Worm (Caenorhabditis elegans): ENCODE measurements around the gene Y46G5A.23.

The Y46G5A.23 gene

DNA sequence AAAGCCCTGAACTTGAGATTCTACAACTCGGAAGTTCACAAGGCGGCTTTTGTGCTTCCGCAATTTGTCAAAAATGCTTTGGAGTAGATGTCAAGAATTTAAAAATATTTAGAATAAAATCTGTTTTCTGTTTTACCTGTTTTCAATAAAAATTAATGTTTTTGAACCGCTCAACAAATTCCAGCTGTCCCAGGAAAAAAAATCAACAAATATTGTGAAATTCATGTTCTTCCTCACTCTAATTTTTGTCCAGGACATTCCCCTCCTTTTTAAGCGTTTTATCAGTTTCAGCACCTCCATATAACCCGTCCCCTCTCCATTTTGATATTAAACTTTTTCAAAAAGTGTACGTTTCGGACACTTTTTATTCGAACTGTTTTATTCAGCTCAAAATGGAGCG is 18.1 kb downstream of the Y46G5A.23 start, which contains the start of gene Y46G5A.20:
Gene Y46G5A.20 (plus strand): TSS at position 301 of the 400 bp plus-strand sequence.
- TF ChIP-seq B0310.2 (tag; optimal IDR thresholded peaks at IDR 0.05) (no peak), scrt-1 (GFP tag; IDR thresholded peaks at IDR 0.05) (no peak), tbx-37 (GFP tag; conservative IDR thresholded peaks at IDR 0.05) (no peak), hnd-1 (tag; optimal IDR thresholded peaks at IDR 0.05) (no peak), aly-1 (tag; optimal IDR thresholded peaks at IDR 0.05) (no peak), hmbx-1 (tag; optimal IDR thresholded peaks at IDR 0.05) (no peak), flt-1 (GFP tag; IDR thresholded peaks at IDR 0.05) (no peak), F13C5.2 (tag; optimal IDR thresholded peaks at IDR 0.05) (no peak), tbx-11 (GFP tag; IDR thresholded peaks at IDR 0.05) (no peak), sea-1 (GFP tag; conservative IDR thresholded peaks at IDR 0.05) (no peak), ceh-36 (tag; optimal IDR thresholded peaks at IDR 0.05) (no peak), ceh-13 (GFP tag; optimal IDR thresholded peaks at IDR 0.05) (no peak)

ce11 chrII:12809725-12810124 is 19.0 kb downstream of the Y46G5A.23 start:
- TF ChIP-seq tbx-11 (GFP tag; IDR thresholded peaks at IDR 0.05) = no peak
- TF ChIP-seq hnd-1 (tag; optimal IDR thresholded peaks at IDR 0.05) = no peak
- TF ChIP-seq aly-1 (tag; optimal IDR thresholded peaks at IDR 0.05) = no peak
- no peak for TF ChIP-seq tbx-37 (GFP tag; conservative IDR thresholded peaks at IDR 0.05)

ce11 chrII:12808746-12809145 is 20.0 kb downstream of the Y46G5A.23 start:
- TF ChIP-seq ceh-13 (GFP tag; optimal IDR thresholded peaks at IDR 0.05) = no peak
- TF ChIP-seq tbx-37 (GFP tag; conservative IDR thresholded peaks at IDR 0.05) = no peak
- TF ChIP-seq ets-7 (tag; optimal IDR thresholded peaks at IDR 0.05) = no peak
- no peak for TF ChIP-seq ceh-36 (tag; optimal IDR thresholded peaks at IDR 0.05)
- TF ChIP-seq tra-4 (tag; optimal IDR thresholded peaks at IDR 0.05) = no peak
- TF ChIP-seq sea-1 (GFP tag; conservative IDR thresholded peaks at IDR 0.05) = no peak
- TF ChIP-seq tbx-11 (GFP tag; IDR thresholded peaks at IDR 0.05) = no peak
- TF ChIP-seq pes-1 (GFP tag; IDR thresholded peaks at IDR 0.05) = no peak
- TF ChIP-seq flt-1 (GFP tag; IDR thresholded peaks at IDR 0.05) = no peak
- TF ChIP-seq hmbx-1 (tag; optimal IDR thresholded peaks at IDR 0.05) = no peak
- no peak for TF ChIP-seq B0310.2 (tag; optimal IDR thresholded peaks at IDR 0.05)
- no peak for TF ChIP-seq aly-1 (tag; optimal IDR thresholded peaks at IDR 0.05)
- TF ChIP-seq scrt-1 (GFP tag; IDR thresholded peaks at IDR 0.05) = no peak
- TF ChIP-seq ama-1 (optimal IDR thresholded peaks at IDR 0.05) = no peak
- TF ChIP-seq F13C5.2 (tag; optimal IDR thresholded peaks at IDR 0.05) = no peak
- TF ChIP-seq hnd-1 (tag; optimal IDR thresholded peaks at IDR 0.05) = no peak
- no peak for TF ChIP-seq hmg-4 (GFP tag; optimal IDR thresholded peaks at IDR 0.05)

ce11 chrII:12806602-12807182 is 22.1 kb downstream of the Y46G5A.23 start, which contains the start of gene spds-1:
TSS of gene spds-1 (plus strand) at chrII:12806899.
- TF ChIP-seq sea-1 (GFP tag; conservative IDR thresholded peaks at IDR 0.05) = no peak
- no peak for TF ChIP-seq ceh-36 (tag; optimal IDR thresholded peaks at IDR 0.05)

- TF ChIP-seq tra-4 (tag; optimal IDR thresholded peaks at IDR 0.05) (no peak), ama-1 (optimal IDR thresholded peaks at IDR 0.05) (no peak), scrt-1 (GFP tag; IDR thresholded peaks at IDR 0.05) (no peak), hmg-4 (GFP tag; optimal IDR thresholded peaks at IDR 0.05) (no peak), ets-7 (tag; optimal IDR thresholded peaks at IDR 0.05) (no peak)
Measured at ce11 chrII:12805765-12806384, 22.9 kb downstream of the Y46G5A.23 start.

DNA sequence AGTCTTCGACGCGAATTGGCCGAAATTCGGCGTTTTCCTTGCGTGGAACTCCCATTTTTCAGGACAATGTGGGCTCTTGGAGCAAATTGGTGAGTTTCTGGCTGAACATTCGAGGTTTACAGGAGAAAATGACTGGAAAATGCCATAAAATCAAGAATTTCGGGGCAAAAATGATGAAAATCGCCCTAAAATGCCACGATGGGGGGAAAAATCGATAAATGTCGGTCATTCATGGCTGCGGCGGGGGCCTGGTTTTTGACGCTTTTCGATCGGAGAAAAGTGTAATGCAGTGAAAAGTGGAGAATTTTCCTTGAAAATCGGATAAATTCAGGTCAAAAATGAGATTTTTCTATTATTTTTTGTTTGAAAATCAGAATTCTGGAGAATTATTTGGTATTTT is 23.6 kb downstream of the Y46G5A.23 start, which contains the start of the genes Y46G5A.18 and Y46G5A.47:
Gene Y46G5A.18 (minus strand): TSS at position 101 of the 400 bp plus-strand sequence.
Gene Y46G5A.47 (minus strand): TSS at position 146 of the 400 bp plus-strand sequence.
- TF ChIP-seq sea-1 (GFP tag; conservative IDR thresholded peaks at IDR 0.05) (no peak), scrt-1 (GFP tag; IDR thresholded peaks at IDR 0.05) (no peak), tra-4 (tag; optimal IDR thresholded peaks at IDR 0.05) (no peak), ets-7 (tag; optimal IDR thresholded peaks at IDR 0.05) (no peak), B0310.2 (tag; optimal IDR thresholded peaks at IDR 0.05) (no peak), flt-1 (GFP tag; IDR thresholded peaks at IDR 0.05) (no peak), tbx-37 (GFP tag; conservative IDR thresholded peaks at IDR 0.05) (no peak), aly-1 (tag; optimal IDR thresholded peaks at IDR 0.05) (no peak), hmbx-1 (tag; optimal IDR thresholded peaks at IDR 0.05) (no peak), pes-1 (GFP tag; IDR thresholded peaks at IDR 0.05) (no peak), ceh-36 (tag; optimal IDR thresholded peaks at IDR 0.05) (no peak), hnd-1 (tag; optimal IDR thresholded peaks at IDR 0.05) (no peak), tbx-11 (GFP tag; IDR thresholded peaks at IDR 0.05) (no peak), hmg-4 (GFP tag; optimal IDR thresholded peaks at IDR 0.05) (no peak), F13C5.2 (tag; optimal IDR thresholded peaks at IDR 0.05) (no peak), ama-1 (optimal IDR thresholded peaks at IDR 0.05) (no peak), ceh-13 (GFP tag; optimal IDR thresholded peaks at IDR 0.05) (no peak)

DNA sequence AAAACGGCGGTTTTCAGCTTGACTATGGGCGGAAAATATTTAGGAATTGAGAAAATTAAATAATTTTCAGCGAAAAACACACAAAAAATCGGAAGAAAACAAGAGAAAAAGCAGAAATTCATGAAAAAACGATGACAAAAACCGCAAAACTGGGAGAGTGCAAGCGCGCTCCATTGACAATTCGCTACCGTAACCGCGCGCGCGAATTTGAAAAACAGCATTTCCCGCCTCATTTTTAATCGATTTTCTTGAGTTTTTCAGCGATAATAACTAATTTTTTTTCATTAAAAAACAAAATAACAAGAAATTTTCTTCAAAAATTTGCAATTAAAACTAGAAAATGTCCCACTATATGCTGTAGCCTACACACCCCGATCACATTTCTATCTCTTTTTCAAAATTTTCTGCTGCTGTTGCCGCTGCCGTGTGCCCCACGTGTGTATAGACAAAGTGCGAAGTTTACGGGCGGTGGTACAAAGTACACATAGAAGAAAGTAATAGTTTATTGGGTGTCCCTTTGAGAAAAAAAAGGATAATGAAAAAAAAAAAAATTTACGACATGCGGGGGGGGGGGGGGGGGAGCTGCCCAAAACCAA is 28.7 kb downstream of the Y46G5A.23 start:
- no peak for TF ChIP-seq hmg-4 (GFP tag; optimal IDR thresholded peaks at IDR 0.05)
- no peak for TF ChIP-seq B0310.2 (tag; optimal IDR thresholded peaks at IDR 0.05)
- no peak for TF ChIP-seq tbx-11 (GFP tag; IDR thresholded peaks at IDR 0.05)
- no peak for TF ChIP-seq scrt-1 (GFP tag; IDR thresholded peaks at IDR 0.05)
- no peak for TF ChIP-seq pes-1 (GFP tag; IDR thresholded peaks at IDR 0.05)
- no peak for TF ChIP-seq aly-1 (tag; optimal IDR thresholded peaks at IDR 0.05)
- TF ChIP-seq hmbx-1 (tag; optimal IDR thresholded peaks at IDR 0.05) = no peak

DNA sequence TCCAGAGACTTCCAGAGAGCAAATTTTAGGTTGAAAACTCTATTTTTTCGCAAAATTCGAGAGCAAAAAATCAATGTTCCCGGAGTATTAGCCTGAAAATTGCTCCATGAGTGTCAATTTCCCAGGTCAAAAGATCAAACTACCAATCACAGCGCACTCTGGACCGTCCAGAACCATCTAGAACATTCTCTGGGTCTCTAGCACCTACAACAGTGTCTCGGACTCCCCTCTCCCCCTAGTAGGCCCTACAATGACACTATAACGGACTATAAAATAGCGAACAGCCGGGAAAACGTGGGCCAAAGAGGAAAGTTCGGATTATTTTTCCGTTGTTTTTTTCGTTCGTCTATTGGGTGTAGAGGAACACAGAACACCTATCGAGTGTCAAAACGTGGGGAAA is 29.4 kb downstream of the Y46G5A.23 start:
- TF ChIP-seq ets-7 (tag; optimal IDR thresholded peaks at IDR 0.05) (no peak), ceh-13 (GFP tag; optimal IDR thresholded peaks at IDR 0.05) (no peak), B0310.2 (tag; optimal IDR thresholded peaks at IDR 0.05) (no peak), ceh-36 (tag; optimal IDR thresholded peaks at IDR 0.05) (no peak), tra-4 (tag; optimal IDR thresholded peaks at IDR 0.05) (no peak), sea-1 (GFP tag; conservative IDR thresholded peaks at IDR 0.05) (no peak), ama-1 (optimal IDR thresholded peaks at IDR 0.05) (no peak), F13C5.2 (tag; optimal IDR thresholded peaks at IDR 0.05) (no peak), hmbx-1 (tag; optimal IDR thresholded peaks at IDR 0.05) (no peak), hnd-1 (tag; optimal IDR thresholded peaks at IDR 0.05) (no peak), tbx-37 (GFP tag; conservative IDR thresholded peaks at IDR 0.05) (no peak), aly-1 (tag; optimal IDR thresholded peaks at IDR 0.05) (no peak), hmg-4 (GFP tag; optimal IDR thresholded peaks at IDR 0.05) (no peak), pes-1 (GFP tag; IDR thresholded peaks at IDR 0.05) (no peak), scrt-1 (GFP tag; IDR thresholded peaks at IDR 0.05) (no peak), tbx-11 (GFP tag; IDR thresholded peaks at IDR 0.05) (no peak), flt-1 (GFP tag; IDR thresholded peaks at IDR 0.05) (no peak)
